Fruit fly (Drosophila melanogaster) whole organism, adult: ENCODE results near the gene CLIP-190.

Experiments
- CG11617 ChIP-seq: fragments of 200-800 bp; sonication (Bioruptor generic); optimal IDR thresholded peaks from 2 replicates; lab custom pipeline; 2017; ENCODE audit warnings: mild to moderate bottlenecking, missing biosample characterization, missing genetic modification reagents, missing genetic modification characterization
- CG12768 ChIP-seq: fragments of 200-800 bp; sonication (Bioruptor generic); optimal IDR thresholded peaks from 2 replicates; lab custom pipeline; 2017; ENCODE audit warnings: missing biosample characterization, missing genetic modification characterization, mild to moderate bottlenecking, moderate library complexity, missing genetic modification reagents
- CG14711 ChIP-seq: fragments of 200-800 bp; sonication (Bioruptor generic); optimal IDR thresholded peaks from 2 replicates; lab custom pipeline; 2018; ENCODE audit warnings: missing biosample characterization, mild to moderate bottlenecking, missing genetic modification characterization, moderate library complexity
- CG1620 ChIP-seq: fragments of 200-800 bp; sonication (Bioruptor generic); optimal IDR thresholded peaks from 2 replicates; lab custom pipeline; 2016; ENCODE audit warnings: missing biosample characterization, missing genetic modification characterization
- CG33017 ChIP-seq: fragments of 200-800 bp; sonication (Bioruptor generic); optimal IDR thresholded peaks from 2 replicates; lab custom pipeline; 2018; ENCODE audit warnings: missing biosample characterization, mild to moderate bottlenecking, missing genetic modification characterization, moderate library complexity
- CG5204 ChIP-seq: fragments of 200-800 bp; sonication (Bioruptor generic); optimal IDR thresholded peaks from 2 replicates; lab custom pipeline; 2016; ENCODE audit warnings: missing biosample characterization, missing genetic modification characterization
- CG7045 ChIP-seq: fragments of 200-800 bp; sonication (Bioruptor generic); optimal IDR thresholded peaks from 2 replicates; lab custom pipeline; 2017; ENCODE audit warnings: missing biosample characterization, mild to moderate bottlenecking, missing genetic modification characterization
- CG7101 ChIP-seq: fragments of 200-800 bp; sonication (Bioruptor generic); optimal IDR thresholded peaks from 2 replicates; lab custom pipeline; 2018; ENCODE audit warnings: missing biosample characterization, mild to moderate bottlenecking, missing genetic modification characterization, moderate library complexity
- Clk ChIP-seq: fragments of 200-800 bp; sonication (Bioruptor generic); optimal IDR thresholded peaks from 2 replicates; lab custom pipeline; 2017; ENCODE audit warnings: missing biosample characterization, missing genetic modification characterization
- Crg-1 ChIP-seq: fragments of 200-800 bp; sonication (Bioruptor generic); optimal IDR thresholded peaks from 2 replicates; lab custom pipeline; 2016; ENCODE audit warnings: missing biosample characterization, missing genetic modification characterization
- Hr96 ChIP-seq: fragments of 200-800 bp; sonication (Bioruptor generic); optimal IDR thresholded peaks from 2 replicates; lab custom pipeline; 2016; ENCODE audit warnings: missing biosample characterization, missing genetic modification characterization
- Mnt ChIP-seq: fragments of 200-800 bp; sonication (Bioruptor generic); optimal IDR thresholded peaks from 2 replicates; lab custom pipeline; 2016; ENCODE audit warnings: missing biosample characterization, mild to moderate bottlenecking, missing genetic modification characterization
- bab1 ChIP-seq: fragments of 200-800 bp; sonication (Bioruptor generic); optimal IDR thresholded peaks from 3 replicates; lab custom pipeline; 2019; ENCODE audit warnings: missing biosample characterization, mild to moderate bottlenecking, missing genetic modification characterization, moderate library complexity
- cic ChIP-seq: fragments of 200-800 bp; sonication (Bioruptor generic); optimal IDR thresholded peaks from 2 replicates; lab custom pipeline; 2017; ENCODE audit warnings: missing biosample characterization, mild to moderate bottlenecking, missing genetic modification characterization, moderate library complexity
- cnc ChIP-seq, 2 experiments: fragments of >200 bp; optimal IDR thresholded peaks; 2 replicates each; lab custom pipeline; 2017
- kay ChIP-seq: fragments of 200-800 bp; sonication (Bioruptor generic); peaks from one replicate; lab custom pipeline; 2016; ENCODE audit warnings: missing biosample characterization, missing genetic modification characterization, borderline replicate concordance
- ovo ChIP-seq: fragments of 200-800 bp; sonication (Bioruptor generic); optimal IDR thresholded peaks from 2 replicates; lab custom pipeline; 2016; ENCODE audit warnings: missing biosample characterization, missing genetic modification characterization
- pad ChIP-seq: fragments of 200-800 bp; sonication (Bioruptor generic); optimal IDR thresholded peaks from 3 replicates; lab custom pipeline; 2017; ENCODE audit warnings: missing biosample characterization, missing genetic modification characterization, mild to moderate bottlenecking, moderate library complexity, missing genetic modification reagents
- tj ChIP-seq: fragments of 200-800 bp; sonication (Bioruptor generic); optimal IDR thresholded peaks from 3 replicates; lab custom pipeline; 2017; ENCODE audit warnings: missing biosample characterization, mild to moderate bottlenecking, missing genetic modification characterization, moderate library complexity
- toe ChIP-seq: fragments of 200-800 bp; sonication (Bioruptor generic); optimal IDR thresholded peaks from 2 replicates; lab custom pipeline; 2016; ENCODE audit warnings: missing biosample characterization, missing genetic modification characterization

Gene CLIP-190

DNA sequence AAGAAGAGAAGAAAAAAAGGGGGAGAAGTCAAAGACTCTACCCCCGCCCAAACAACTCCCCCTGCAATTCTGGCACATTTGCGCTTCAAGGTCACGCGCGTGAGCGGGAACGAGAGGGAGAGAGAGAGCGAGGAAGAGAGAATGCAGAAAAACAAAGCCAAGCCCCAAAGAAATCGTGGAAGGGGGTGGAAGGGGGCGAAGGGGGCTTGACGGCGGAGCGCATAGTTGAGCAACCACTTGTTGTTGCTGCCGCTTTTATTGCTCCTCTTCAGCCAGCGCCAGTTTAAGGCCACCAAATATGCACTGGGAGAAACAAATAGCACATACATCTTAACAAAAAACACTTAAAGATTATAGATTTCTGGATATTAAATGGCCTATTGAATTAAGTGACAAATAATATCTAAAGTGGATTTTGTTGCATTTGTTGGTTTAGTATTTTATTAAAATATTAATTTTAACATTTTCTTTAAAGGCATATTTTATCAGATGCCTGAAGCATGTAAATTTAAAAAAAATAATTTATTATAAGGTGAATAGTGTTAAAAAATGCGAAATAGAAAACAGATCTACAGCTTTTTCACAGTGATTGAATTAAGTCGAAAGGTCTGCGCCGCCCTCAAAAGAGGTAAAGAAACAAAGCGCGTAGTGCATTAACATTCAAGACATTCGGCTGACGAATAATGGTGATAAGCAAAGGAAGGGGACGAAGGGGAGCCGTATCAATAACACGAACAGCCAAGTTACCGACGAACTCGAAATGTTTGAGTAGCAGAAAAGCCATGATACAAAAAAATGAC lies 45.5 kb downstream of the CLIP-190 start:
- peak; percentile 91 for TF ChIP-seq CG11617 (GFP tag; lab: Kevin White, UChicago)
- no peak for TF ChIP-seq toe (GFP tag; lab: Kevin White, UChicago)
- peak; percentile 70 for TF ChIP-seq ovo (GFP tag; lab: Kevin White, UChicago)
- TF ChIP-seq Mnt (GFP tag; lab: Kevin White, UChicago), result peak; percentile 88
- TF ChIP-seq bab1 (GFP tag; lab: Kevin White, UChicago), result peak; percentile 8
- TF ChIP-seq cnc (optimal IDR thresholded peaks at IDR 0.05; lab: Kevin White, UChicago), result no peak
- TF ChIP-seq Hr96 (GFP tag; lab: Kevin White, UChicago), result peak; percentile 19
- peak; percentile 73 for TF ChIP-seq Clk
- peak; percentile 91 for TF ChIP-seq CG14711 (tag; lab: Kevin White, UChicago)
- peak; percentile 85 for TF ChIP-seq pad
- peak; percentile 84 for TF ChIP-seq CG12768 (GFP tag; lab: Kevin White, UChicago)
- TF ChIP-seq cic (GFP tag; lab: Kevin White, UChicago), result no peak
- TF ChIP-seq CG33017 (tag; lab: Kevin White, UChicago), result peak; percentile 86
- TF ChIP-seq CG7101 (tag; lab: Kevin White, UChicago), result peak; percentile 93
- TF ChIP-seq tj (GFP tag; lab: Kevin White, UChicago), result peak; percentile 76
- peak; percentile 65 for TF ChIP-seq CG7045 (GFP tag; lab: Kevin White, UChicago)
- TF ChIP-seq kay, result peak; percentile 22
- TF ChIP-seq CG1620 (GFP tag; lab: Kevin White, UChicago), result peak; percentile 44
- TF ChIP-seq CG5204 (GFP tag; lab: Kevin White, UChicago), result peak; percentile 54
- peak; percentile 31 for TF ChIP-seq Crg-1 (GFP tag; lab: Kevin White, UChicago)

DNA sequence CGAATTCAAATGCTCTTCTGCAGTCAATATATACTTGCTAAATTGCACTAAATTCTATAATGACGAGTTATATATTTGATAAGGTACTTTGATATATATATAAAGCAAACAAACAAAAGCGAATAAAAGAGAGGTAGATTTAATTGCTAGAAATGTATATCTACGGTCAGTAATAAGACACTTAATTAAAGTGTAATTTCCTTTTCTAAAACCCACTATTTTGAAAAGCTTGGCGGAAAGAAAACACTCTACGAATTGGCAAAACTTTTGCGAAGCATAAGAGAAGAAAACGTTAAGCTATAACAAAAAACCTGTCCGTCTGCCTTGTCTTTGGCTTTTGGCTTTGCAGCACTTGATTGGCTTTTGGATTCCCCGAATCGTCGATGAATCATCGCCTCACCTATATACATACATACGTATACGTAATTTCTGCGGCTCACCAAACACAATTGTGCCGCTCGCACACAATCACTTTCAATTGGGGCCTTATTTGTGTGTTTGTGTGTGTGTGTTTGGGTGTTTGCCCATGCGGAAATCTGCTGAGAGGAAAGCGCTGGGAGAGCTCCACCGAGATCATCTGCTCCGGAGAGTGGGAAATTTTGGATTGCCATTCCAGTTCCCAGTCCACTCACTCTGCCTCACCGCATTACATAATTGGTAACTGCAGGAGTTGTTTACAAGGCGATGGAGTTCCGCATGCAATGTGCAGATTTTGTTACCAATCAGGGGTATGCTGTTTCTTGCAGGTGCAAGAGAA lies 46.3 kb downstream of the CLIP-190 start:
- TF ChIP-seq CG33017 (tag; lab: Kevin White, UChicago), result no peak
- TF ChIP-seq kay, result peak; percentile 54

DNA sequence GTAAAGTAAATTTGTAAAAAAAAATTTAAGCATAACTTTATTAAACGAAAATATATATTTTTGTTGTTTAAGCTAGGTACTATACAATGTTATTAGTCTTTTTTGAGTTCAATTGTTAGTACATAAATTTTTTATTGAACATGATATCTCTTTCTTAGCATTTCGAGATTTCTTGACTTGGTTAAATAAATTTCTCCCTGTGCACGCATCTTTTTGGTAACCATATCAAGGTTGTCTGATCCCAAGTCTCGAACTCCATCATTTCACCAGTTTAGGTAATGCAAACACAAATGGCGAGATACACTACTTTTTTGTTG lies 46.8 kb downstream of the CLIP-190 start:
- TF ChIP-seq cnc (optimal IDR thresholded peaks at IDR 0.05; lab: Kevin White, UChicago) (no peak), kay (peak; percentile 48)

DNA sequence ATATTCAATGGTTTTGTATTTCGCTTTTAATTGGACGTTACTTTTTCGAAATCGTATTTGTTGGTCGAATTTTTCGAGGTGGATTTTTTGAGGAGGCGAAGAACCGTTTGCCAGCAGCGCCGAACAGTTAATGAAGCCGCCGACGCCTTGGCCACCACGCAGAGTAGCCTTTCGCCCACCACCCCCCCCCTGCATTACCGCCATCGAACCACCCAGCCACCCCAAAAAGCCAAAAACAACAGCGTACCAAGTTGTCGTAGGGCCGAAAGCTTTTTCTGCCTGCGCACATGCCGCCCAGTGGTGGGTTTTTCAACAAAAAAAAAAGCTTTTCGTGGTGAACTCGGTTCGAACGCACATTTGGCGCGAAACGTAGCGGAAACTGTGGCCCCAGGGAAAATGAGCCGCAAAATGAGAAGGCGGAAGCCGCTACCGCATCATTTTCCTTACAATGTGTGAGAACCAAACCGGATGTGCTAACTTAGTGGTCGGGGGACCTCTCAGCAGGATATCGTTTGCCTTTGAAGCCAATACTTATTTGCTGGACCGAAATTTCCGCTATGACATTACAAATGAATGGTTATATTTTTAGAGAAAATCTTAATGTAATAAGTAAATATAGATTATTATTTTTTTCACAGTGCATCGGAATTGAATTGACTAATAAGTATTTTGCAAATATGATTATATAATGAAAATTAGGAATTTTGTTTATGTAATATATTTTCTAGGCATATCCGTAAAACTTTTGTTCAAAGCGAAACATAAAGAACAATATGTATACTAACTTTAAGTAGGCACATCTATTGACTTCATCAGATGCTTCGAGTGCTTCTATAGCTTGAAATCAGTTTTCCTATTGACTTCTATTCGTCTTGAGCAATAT lies 48.8 kb downstream of the CLIP-190 start, which contains the start of the genes Dif and CG5043:
TSS of gene Dif (minus strand) at position 132 of the 883 bp plus-strand sequence.
TSS of gene CG5043 (plus strand) at position 833 of the 883 bp plus-strand sequence.
- TF ChIP-seq Clk, result no peak
- no peak for TF ChIP-seq CG14711 (tag; lab: Kevin White, UChicago)
- TF ChIP-seq CG11617 (GFP tag; lab: Kevin White, UChicago), result no peak
- TF ChIP-seq bab1 (GFP tag; lab: Kevin White, UChicago), result no peak
- no peak for TF ChIP-seq pad
- TF ChIP-seq Mnt (GFP tag; lab: Kevin White, UChicago), result no peak
- no peak for TF ChIP-seq ovo (GFP tag; lab: Kevin White, UChicago)
- TF ChIP-seq Crg-1 (GFP tag; lab: Kevin White, UChicago), result no peak
- no peak for TF ChIP-seq CG1620 (GFP tag; lab: Kevin White, UChicago)
- TF ChIP-seq CG33017 (tag; lab: Kevin White, UChicago), result no peak
- TF ChIP-seq Hr96 (GFP tag; lab: Kevin White, UChicago), result no peak
- TF ChIP-seq toe (GFP tag; lab: Kevin White, UChicago), result no peak
- TF ChIP-seq CG7101 (tag; lab: Kevin White, UChicago), result no peak
- no peak for TF ChIP-seq cic (GFP tag; lab: Kevin White, UChicago)
- TF ChIP-seq CG7045 (GFP tag; lab: Kevin White, UChicago), result no peak
- no peak for TF ChIP-seq CG12768 (GFP tag; lab: Kevin White, UChicago)

dm6 chr2L:17436500-17436899 lies 52.0 kb downstream of the CLIP-190 start, which contains the start of gene CG33928:
TSS of gene CG33928 (minus strand) at chr2L:17436600.
- TF ChIP-seq tj (GFP tag; lab: Kevin White, UChicago) (no peak), CG14711 (tag; lab: Kevin White, UChicago) (no peak), Mnt (GFP tag; lab: Kevin White, UChicago) (no peak), CG12768 (GFP tag; lab: Kevin White, UChicago) (no peak), ovo (GFP tag; lab: Kevin White, UChicago) (no peak), CG7101 (tag; lab: Kevin White, UChicago) (no peak), cic (GFP tag; lab: Kevin White, UChicago) (no peak), kay (no peak), Hr96 (GFP tag; lab: Kevin White, UChicago) (no peak), CG5204 (GFP tag; lab: Kevin White, UChicago) (no peak), CG1620 (GFP tag; lab: Kevin White, UChicago) (no peak), Clk (no peak), CG33017 (tag; lab: Kevin White, UChicago) (no peak), CG7045 (GFP tag; lab: Kevin White, UChicago) (no peak)
